Worm (Caenorhabditis elegans) whole organism, L1 larva: ENCODE measurements around the gene egas-3.

Experiments
- Y116A8C.19 ChIP-seq: sonication (generic microtip); optimal IDR thresholded peaks from 2 replicates; lab custom pipeline; 2016; ENCODE audit warnings: missing compliant biosample characterization, missing genetic modification characterization, borderline replicate concordance
- fos-1 ChIP-seq: fragments of 150-350 bp; optimal IDR thresholded peaks from 2 replicates; lab custom pipeline; 2014; ENCODE audit warnings: missing biosample characterization, missing genetic modification characterization
- mab-9 ChIP-seq: fragments of 200-800 bp; sonication (Bioruptor generic); IDR thresholded peaks from 2 replicates; pipeline ENCODE4 v1.3.6; 2022; ENCODE audit warnings: missing genetic modification reagents, missing genetic modification characterization, missing compliant biosample characterization
- mdl-1 ChIP-seq, 2 experiments: fragments of 150-350 bp; optimal IDR thresholded peaks; 2 replicates each; lab custom pipeline; 2014 to 2017; ENCODE audit warnings: missing biosample characterization in 2 of 2, missing genetic modification characterization in 2 of 2, inconsistent platforms in 1 of 2
- nhr-11 ChIP-seq: fragments of 150-350 bp; optimal IDR thresholded peaks from 2 replicates; lab custom pipeline; 2014; ENCODE audit warnings: missing biosample characterization, missing genetic modification characterization
- rnt-1 ChIP-seq: sonication (generic microtip); optimal IDR thresholded peaks from 2 replicates; lab custom pipeline; 2016; ENCODE audit warnings: mild to moderate bottlenecking, missing genetic modification characterization, moderate library complexity, missing compliant biosample characterization
- zag-1 ChIP-seq: fragments of 150-350 bp; optimal IDR thresholded peaks from 2 replicates; lab custom pipeline; 2014; ENCODE audit warnings: missing biosample characterization, missing genetic modification characterization

DNA sequence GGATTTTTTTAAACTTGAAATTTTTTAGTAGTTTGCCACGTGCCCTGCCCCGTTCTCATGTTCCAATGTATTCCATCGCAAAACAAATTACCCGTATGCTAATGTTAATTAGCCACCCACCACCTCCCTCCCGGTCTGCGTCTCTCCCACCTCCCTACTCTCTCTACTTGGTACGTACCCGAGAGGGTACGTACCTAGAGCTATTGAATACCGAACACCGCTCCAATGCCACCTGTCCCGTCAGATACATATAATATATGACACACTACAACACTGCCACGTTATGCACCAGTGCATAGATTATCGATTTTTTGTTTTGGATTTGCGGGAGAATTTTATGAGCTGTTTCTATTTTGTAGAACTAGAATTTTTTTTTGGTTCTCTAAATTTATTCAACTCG is 46.6 kb downstream of the egas-3 start:
- TF ChIP-seq fos-1 (no peak), nhr-11 (tag; lab: Kevin White, UChicago) (no peak), mdl-1 (tag; optimal IDR thresholded peaks at IDR 0.05; lab: Kevin White, UChicago) (no peak), rnt-1 (no peak), mab-9 (GFP tag; lab: Robert Waterston, UW) (no peak), zag-1 (no peak), Y116A8C.19 (no peak)
